Fruit fly (Drosophila melanogaster) whole organism, prepupa: ENCODE results near the gene Naam.

ENCODE experiments used
- Blimp-1 ChIP-seq: fragments of 200-800 bp; sonication (Bioruptor generic); optimal IDR thresholded peaks from 3 replicates; lab custom pipeline; 2017; ENCODE audit warnings: missing biosample characterization, missing genetic modification characterization, mild to moderate bottlenecking, moderate library complexity, missing genetic modification reagents
- CG10631 ChIP-seq: fragments of 200-800 bp; sonication (Bioruptor generic); optimal IDR thresholded peaks from 2 replicates; lab custom pipeline; 2016; ENCODE audit warnings: missing biosample characterization, missing genetic modification characterization
- CG10669 ChIP-seq: fragments of 200-800 bp; sonication (Bioruptor generic); optimal IDR thresholded peaks from 3 replicates; lab custom pipeline; 2018; ENCODE audit warnings: missing biosample characterization, mild to moderate bottlenecking, missing genetic modification characterization, moderate library complexity
- CG11294 ChIP-seq: fragments of 200-800 bp; sonication (Bioruptor generic); IDR thresholded peaks from 2 replicates; pipeline ENCODE4 v1.3.6; 2022; ENCODE audit warnings: missing biosample characterization, missing genetic modification characterization
- CG11762 ChIP-seq: fragments of 200-800 bp; sonication (Bioruptor generic); optimal IDR thresholded peaks from 3 replicates; lab custom pipeline; 2016; ENCODE audit warnings: missing biosample characterization, missing genetic modification characterization; ENCODE audit not compliant: insufficient read depth
- CG15336 ChIP-seq: fragments of 200-800 bp; sonication (Bioruptor generic); IDR thresholded peaks from 2 replicates; pipeline ENCODE4 v1.3.6; 2022; ENCODE audit warnings: missing biosample characterization, missing genetic modification characterization
- CG1621 ChIP-seq: fragments of 200-800 bp; sonication (Bioruptor generic); optimal IDR thresholded peaks from 3 replicates; lab custom pipeline; 2018; ENCODE audit warnings: missing biosample characterization, mild to moderate bottlenecking, missing genetic modification characterization
- CG3032 ChIP-seq: fragments of 200-800 bp; optimal IDR thresholded peaks from 2 replicates; lab custom pipeline; 2019; ENCODE audit warnings: missing biosample characterization, mild to moderate bottlenecking, missing genetic modification characterization, moderate library complexity
- CG31627 ChIP-seq: fragments of 200-800 bp; sonication (Bioruptor generic); optimal IDR thresholded peaks from 3 replicates; lab custom pipeline; 2016; ENCODE audit warnings: missing biosample characterization, missing genetic modification characterization
- CG32006 ChIP-seq: fragments of 200-800 bp; sonication (Bioruptor generic); optimal IDR thresholded peaks from 3 replicates; lab custom pipeline; 2017; ENCODE audit warnings: missing biosample characterization, mild to moderate bottlenecking, missing genetic modification characterization
- CG34406 ChIP-seq: fragments of 200-800 bp; sonication (Bioruptor generic); optimal IDR thresholded peaks from 3 replicates; lab custom pipeline; 2016; ENCODE audit warnings: missing biosample characterization, missing genetic modification characterization
- CG3919 ChIP-seq: fragments of 200-800 bp; sonication (Bioruptor generic); optimal IDR thresholded peaks from 3 replicates; lab custom pipeline; 2016; ENCODE audit warnings: missing biosample characterization, missing genetic modification characterization
- CG4318 ChIP-seq: fragments of 200-800 bp; sonication (Bioruptor generic); optimal IDR thresholded peaks from 3 replicates; lab custom pipeline; 2017; ENCODE audit warnings: missing biosample characterization, mild to moderate bottlenecking, missing genetic modification characterization
- CG6163 ChIP-seq: fragments of 200-800 bp; sonication (Bioruptor generic); IDR thresholded peaks from 3 replicates; pipeline ENCODE4 v1.3.6; 2022; ENCODE audit warnings: missing biosample characterization, missing genetic modification characterization
- CG6276 ChIP-seq: fragments of 200-800 bp; sonication (Bioruptor generic); optimal IDR thresholded peaks from 2 replicates; lab custom pipeline; 2017; ENCODE audit warnings: missing biosample characterization, mild to moderate bottlenecking, missing genetic modification characterization
- CG6808 ChIP-seq: fragments of 200-800 bp; sonication (Bioruptor generic); optimal IDR thresholded peaks from 3 replicates; lab custom pipeline; 2017; ENCODE audit warnings: missing biosample characterization, missing genetic modification characterization, mild to moderate bottlenecking, moderate library complexity, missing genetic modification reagents
- CG6854 ChIP-seq: fragments of 200-800 bp; sonication (Bioruptor generic); optimal IDR thresholded peaks from 2 replicates; lab custom pipeline; 2017; ENCODE audit warnings: missing biosample characterization, mild to moderate bottlenecking, missing genetic modification characterization
- CG8119 ChIP-seq: fragments of 200-800 bp; sonication (Bioruptor generic); IDR thresholded peaks from 3 replicates; pipeline ENCODE4 v1.3.6; 2022; ENCODE audit warnings: missing biosample characterization, missing genetic modification characterization
- CG8319 ChIP-seq: fragments of 200-800 bp; sonication (Bioruptor generic); optimal IDR thresholded peaks from 3 replicates; lab custom pipeline; 2016; ENCODE audit warnings: missing biosample characterization, missing genetic modification characterization
- CG8632 ChIP-seq: fragments of 200-800 bp; sonication (Bioruptor generic); optimal IDR thresholded peaks from 3 replicates; lab custom pipeline; 2016; ENCODE audit warnings: missing biosample characterization, missing genetic modification characterization
- Eip75B ChIP-seq: fragments of 200-800 bp; sonication (Bioruptor generic); optimal IDR thresholded peaks from 3 replicates; lab custom pipeline; 2016; ENCODE audit warnings: missing biosample characterization, missing genetic modification characterization
- Eip78C ChIP-seq: fragments of 200-800 bp; sonication (Bioruptor generic); peaks from one replicate; lab custom pipeline; 2016; ENCODE audit warnings: missing biosample characterization, missing genetic modification characterization
- Eip93F ChIP-seq: fragments of 200-800 bp; sonication (Bioruptor generic); optimal IDR thresholded peaks from 2 replicates; lab custom pipeline; 2016; ENCODE audit warnings: missing biosample characterization, mild to moderate bottlenecking, missing genetic modification characterization
- Ets21C ChIP-seq: fragments of 200-800 bp; sonication (Bioruptor generic); optimal IDR thresholded peaks from 3 replicates; lab custom pipeline; 2016; ENCODE audit warnings: missing biosample characterization, missing genetic modification characterization
- Ets96B ChIP-seq: fragments of 200-800 bp; optimal IDR thresholded peaks from 2 replicates; lab custom pipeline; 2019; ENCODE audit warnings: missing biosample characterization, mild to moderate bottlenecking, missing genetic modification characterization, moderate library complexity
- Gug ChIP-seq: fragments of 200-800 bp; sonication (Bioruptor generic); IDR thresholded peaks from 2 replicates; pipeline ENCODE4 v1.3.6; 2022; ENCODE audit warnings: missing biosample characterization, missing genetic modification characterization
- Hr39 ChIP-seq: fragments of 200-800 bp; sonication (Bioruptor generic); optimal IDR thresholded peaks from 2 replicates; lab custom pipeline; 2016; ENCODE audit warnings: missing biosample characterization, missing genetic modification characterization
- Hr4 ChIP-seq: fragments of 200-800 bp; sonication (Bioruptor generic); optimal IDR thresholded peaks from 3 replicates; lab custom pipeline; 2016; ENCODE audit warnings: missing biosample characterization, missing genetic modification characterization
- Met ChIP-seq: fragments of 200-800 bp; sonication (Bioruptor generic); optimal IDR thresholded peaks from 3 replicates; lab custom pipeline; 2016; ENCODE audit warnings: missing biosample characterization, missing genetic modification characterization
- Smox ChIP-seq: fragments of 200-800 bp; sonication (Bioruptor generic); optimal IDR thresholded peaks from 3 replicates; lab custom pipeline; 2016; ENCODE audit warnings: missing biosample characterization, missing genetic modification characterization
- Sox102F ChIP-seq: fragments of 200-800 bp; sonication (Bioruptor generic); optimal IDR thresholded peaks from 2 replicates; lab custom pipeline; 2016; ENCODE audit warnings: missing biosample characterization, mild to moderate bottlenecking, missing genetic modification characterization
- Sox14 ChIP-seq: fragments of 200-800 bp; sonication (Bioruptor generic); optimal IDR thresholded peaks from 3 replicates; lab custom pipeline; 2016; ENCODE audit warnings: missing biosample characterization, missing genetic modification characterization
- achi ChIP-seq: fragments of 200-800 bp; sonication (Bioruptor generic); optimal IDR thresholded peaks from 3 replicates; lab custom pipeline; 2016; ENCODE audit warnings: missing biosample characterization, missing genetic modification characterization
- acj6 ChIP-seq: fragments of 200-800 bp; sonication (Bioruptor generic); optimal IDR thresholded peaks from 3 replicates; lab custom pipeline; 2016; ENCODE audit warnings: missing biosample characterization, missing genetic modification characterization
- cyc ChIP-seq: fragments of 200-800 bp; sonication (Bioruptor generic); optimal IDR thresholded peaks from 3 replicates; lab custom pipeline; 2016; ENCODE audit warnings: missing biosample characterization, missing genetic modification characterization
- dsx ChIP-seq: fragments of 200-800 bp; optimal IDR thresholded peaks from 3 replicates; lab custom pipeline; 2019; ENCODE audit warnings: missing biosample characterization, mild to moderate bottlenecking, missing genetic modification characterization, moderate library complexity; ENCODE audit not compliant: poor library complexity, severe bottlenecking
- eg ChIP-seq: fragments of 200-800 bp; sonication (Bioruptor generic); IDR thresholded peaks from 3 replicates; pipeline ENCODE4 v1.3.6; 2022; ENCODE audit warnings: missing biosample characterization, missing genetic modification characterization
- esn ChIP-seq: fragments of 200-800 bp; sonication (Bioruptor generic); optimal IDR thresholded peaks from 2 replicates; lab custom pipeline; 2016; ENCODE audit warnings: missing biosample characterization, mild to moderate bottlenecking, missing genetic modification characterization, moderate library complexity
- fd85E ChIP-seq: fragments of 200-800 bp; sonication (Bioruptor generic); optimal IDR thresholded peaks from 3 replicates; lab custom pipeline; 2016; ENCODE audit warnings: missing biosample characterization, missing genetic modification characterization
- fkh ChIP-seq: fragments of 200-800 bp; sonication (Bioruptor generic); optimal IDR thresholded peaks from 3 replicates; lab custom pipeline; 2017; ENCODE audit warnings: missing biosample characterization, mild to moderate bottlenecking, missing genetic modification characterization, moderate library complexity
- lz ChIP-seq: fragments of 200-800 bp; sonication (Bioruptor generic); optimal IDR thresholded peaks from 3 replicates; lab custom pipeline; 2016; ENCODE audit warnings: missing biosample characterization, missing genetic modification characterization
- net ChIP-seq: fragments of 200-800 bp; sonication (Bioruptor generic); optimal IDR thresholded peaks from 3 replicates; lab custom pipeline; 2016; ENCODE audit warnings: missing biosample characterization, missing genetic modification characterization
- svp ChIP-seq: fragments of 200-800 bp; sonication (Bioruptor generic); peaks from one replicate; lab custom pipeline; 2016; ENCODE audit warnings: missing biosample characterization, missing genetic modification characterization
- topi ChIP-seq: fragments of 200-800 bp; sonication (Bioruptor generic); optimal IDR thresholded peaks from 3 replicates; lab custom pipeline; 2016; ENCODE audit warnings: missing biosample characterization, missing genetic modification characterization
- vri ChIP-seq: fragments of 200-800 bp; sonication (Bioruptor generic); optimal IDR thresholded peaks from 3 replicates; lab custom pipeline; 2016; ENCODE audit warnings: missing biosample characterization, mild to moderate bottlenecking, missing genetic modification characterization

Gene Naam

dm6 chr3R:19659448-19659847, 11.8 kb upstream of the Naam start, which contains the start of gene ort:
TSS of gene ort (plus strand) at chr3R:19659748.
- no peak for TF ChIP-seq CG8319 (GFP tag; lab: Kevin White, UChicago)
- no peak for TF ChIP-seq svp (GFP tag; lab: Kevin White, UChicago)
- no peak for TF ChIP-seq vri (GFP tag; lab: Kevin White, UChicago)
- TF ChIP-seq achi: no peak
- no peak for TF ChIP-seq Eip75B
- TF ChIP-seq Ets21C (GFP tag; lab: Kevin White, UChicago): no peak
- no peak for TF ChIP-seq Sox14 (GFP tag; lab: Kevin White, UChicago)
- TF ChIP-seq fd85E: no peak
- no peak for TF ChIP-seq CG6854 (GFP tag; lab: Kevin White, UChicago)
- TF ChIP-seq CG6276 (GFP tag; lab: Kevin White, UChicago): no peak
- no peak for TF ChIP-seq acj6 (GFP tag; lab: Kevin White, UChicago)
- TF ChIP-seq esn: no peak
- no peak for TF ChIP-seq Hr39

dm6 chr3R:19664713-19665112, 6.5 kb upstream of the Naam start, which contains the start of gene CG7432:
TSS of gene CG7432 (plus strand) at chr3R:19665007.
- peak; percentile 86 for TF ChIP-seq Blimp-1 (GFP tag; lab: Kevin White, UChicago)
- no peak for TF ChIP-seq vri (GFP tag; lab: Kevin White, UChicago)
- no peak for TF ChIP-seq CG32006 (GFP tag; lab: Kevin White, UChicago)
- peak; percentile 48 for TF ChIP-seq svp (GFP tag; lab: Kevin White, UChicago)
- TF ChIP-seq Eip78C: peak; percentile 10

- TF ChIP-seq CG3919 (no peak), Smox (GFP tag; lab: Kevin White, UChicago) (no peak)
Measured at dm6 chr3R:19672136-19672535, 886 bp downstream of the Naam start.

- peak; percentile 14 for TF ChIP-seq CG31627 (GFP tag; lab: Kevin White, UChicago)
- TF ChIP-seq vri (GFP tag; lab: Kevin White, UChicago): no peak
- peak; percentile 31 for TF ChIP-seq Hr39
- peak; percentile 3 for TF ChIP-seq cyc (GFP tag; lab: Kevin White, UChicago)
- peak; percentile 58 for TF ChIP-seq svp (GFP tag; lab: Kevin White, UChicago)
- no peak for TF ChIP-seq CG4318 (GFP tag; lab: Kevin White, UChicago)
- no peak for TF ChIP-seq CG11294
- no peak for TF ChIP-seq CG11762 (GFP tag; lab: Kevin White, UChicago)
- TF ChIP-seq CG8319 (GFP tag; lab: Kevin White, UChicago): no peak
- peak; percentile 23 for TF ChIP-seq acj6 (GFP tag; lab: Kevin White, UChicago)
- TF ChIP-seq Blimp-1 (GFP tag; lab: Kevin White, UChicago): no peak
- TF ChIP-seq net (GFP tag; lab: Kevin White, UChicago): no peak
- TF ChIP-seq CG8632: no peak
- TF ChIP-seq CG6276 (GFP tag; lab: Kevin White, UChicago): no peak
- TF ChIP-seq topi: peak; percentile 34
- TF ChIP-seq CG34406 (GFP tag; lab: Kevin White, UChicago): no peak
- TF ChIP-seq CG6163: no peak
- TF ChIP-seq Sox102F (GFP tag; lab: Kevin White, UChicago): peak; percentile 35
- no peak for TF ChIP-seq dsx (GFP tag; lab: Kevin White, UChicago)
- peak; percentile 80 for TF ChIP-seq Eip78C
- TF ChIP-seq achi: peak; percentile 11
- TF ChIP-seq Met (GFP tag; lab: Kevin White, UChicago): peak; percentile 44
- no peak for TF ChIP-seq CG8119 (GFP tag; lab: Robert Waterston, UW)
- TF ChIP-seq Gug (GFP tag; lab: Robert Waterston, UW): no peak
- TF ChIP-seq CG3032: no peak
- TF ChIP-seq Eip75B: peak; percentile 15
- TF ChIP-seq Ets96B (tag; lab: Kevin White, UChicago): peak; percentile 40
- TF ChIP-seq eg: no peak
- TF ChIP-seq CG6808 (GFP tag; lab: Kevin White, UChicago): no peak
- TF ChIP-seq CG15336 (GFP tag; lab: Robert Waterston, UW): no peak
- TF ChIP-seq Ets21C (GFP tag; lab: Kevin White, UChicago): no peak
- no peak for TF ChIP-seq lz
- TF ChIP-seq CG32006 (GFP tag; lab: Kevin White, UChicago): peak; percentile 8
- no peak for TF ChIP-seq Eip93F (GFP tag; lab: Kevin White, UChicago)
- peak; percentile 14 for TF ChIP-seq CG10669 (GFP tag; lab: Kevin White, UChicago)
- TF ChIP-seq Hr4 (GFP tag; lab: Kevin White, UChicago): peak; percentile 24
- no peak for TF ChIP-seq CG1621 (tag; lab: Kevin White, UChicago)
- no peak for TF ChIP-seq fkh (GFP tag; lab: Kevin White, UChicago)
- peak; percentile 7 for TF ChIP-seq CG10631 (GFP tag; lab: Kevin White, UChicago)
- TF ChIP-seq CG3919: peak; percentile 14
Measured at dm6 chr3R:19672905-19673304, 1.7 kb downstream of the Naam start.
